Worm (Caenorhabditis elegans) whole organism, L1 larva: Measurements from ENCODE around the gene teg-1.

Experiments used
- C04F5.9 ChIP-seq: sonication (generic microtip); optimal IDR thresholded peaks from 2 replicates; lab custom pipeline; 2016; ENCODE audit warnings: missing genetic modification characterization, missing compliant biosample characterization
- F16B12.6 ChIP-seq: fragments of 150-350 bp; optimal IDR thresholded peaks from 2 replicates; lab custom pipeline; 2014; ENCODE audit warnings: missing biosample characterization, missing genetic modification characterization
- alr-1 ChIP-seq: fragments of 200-800 bp; sonication (Bioruptor generic); optimal IDR thresholded peaks from 2 replicates; lab custom pipeline; 2018; ENCODE audit warnings: borderline replicate concordance, mild to moderate bottlenecking, missing genetic modification characterization, missing compliant biosample characterization
- aly-2 ChIP-seq: fragments of 150-350 bp; optimal IDR thresholded peaks from 2 replicates; lab custom pipeline; 2014; ENCODE audit warnings: missing biosample characterization, missing genetic modification characterization
- ama-1 ChIP-seq: fragments of 150-350 bp; optimal IDR thresholded peaks from 2 replicates; lab custom pipeline; 2014
- blmp-1 ChIP-seq: fragments of 150-350 bp; optimal IDR thresholded peaks from 2 replicates; lab custom pipeline; 2014; ENCODE audit warnings: missing biosample characterization, missing genetic modification characterization
- ceh-63 ChIP-seq: fragments of 200-800 bp; sonication (Bioruptor generic); optimal IDR thresholded peaks from 2 replicates; lab custom pipeline; 2018; ENCODE audit warnings: mild to moderate bottlenecking, missing genetic modification characterization, missing compliant biosample characterization
- ceh-8 ChIP-seq: fragments of 200-800 bp; sonication (Bioruptor generic); optimal IDR thresholded peaks from 2 replicates; lab custom pipeline; 2018; ENCODE audit warnings: mild to moderate bottlenecking, missing genetic modification characterization, moderate library complexity, missing compliant biosample characterization
- ceh-82 ChIP-seq, 3 experiments: fragments of 150-350 bp in 1 of 3; sonication (generic microtip) in 2 of 3; optimal IDR thresholded peaks; 2 replicates each; lab custom pipeline; 2014 to 2017; ENCODE audit warnings: missing biosample characterization in 3 of 3, missing genetic modification characterization in 3 of 3
- ceh-88 ChIP-seq: fragments of 200-800 bp; sonication (Bioruptor generic); IDR thresholded peaks from 2 replicates; pipeline ENCODE4 v1.3.6; 2022; ENCODE audit warnings: missing genetic modification characterization, missing compliant biosample characterization
- ces-1 ChIP-seq: fragments of 150-350 bp; optimal IDR thresholded peaks from 2 replicates; lab custom pipeline; 2014; ENCODE audit warnings: missing biosample characterization, missing genetic modification reagents, missing genetic modification characterization
- dpl-1 ChIP-seq, 3 experiments: fragments of 150-350 bp in 2 of 3; sonication (generic microtip) in 1 of 3; optimal IDR thresholded peaks; 2 replicates each; lab custom pipeline; 2014 to 2017; ENCODE audit warnings: missing biosample characterization in 3 of 3, missing genetic modification characterization in 3 of 3, missing genetic modification reagents in 3 of 3
- efl-1 ChIP-seq, 4 experiments: fragments of 150-350 bp; optimal IDR thresholded peaks in 3 of 4; peaks in 1 of 4; 1 replicate in 1 of 4; 2 replicates in 3 of 4; lab custom pipeline; 2014; ENCODE audit warnings: missing biosample characterization in 2 of 4, missing genetic modification characterization in 2 of 4, missing genetic modification reagents in 2 of 4
- efl-3 ChIP-seq: fragments of 200-800 bp; sonication (Bioruptor generic); optimal IDR thresholded peaks from 2 replicates; lab custom pipeline; 2018; ENCODE audit warnings: mild to moderate bottlenecking, missing genetic modification characterization, missing compliant biosample characterization
- egl-13 ChIP-seq: sonication (generic microtip); optimal IDR thresholded peaks from 2 replicates; lab custom pipeline; 2016; ENCODE audit warnings: missing genotype, missing genetic modification reagents, missing genetic modification characterization, missing compliant biosample characterization
- elt-3 ChIP-seq, 6 experiments: fragments of 150-350 bp in 1 of 6; sonication (generic microtip); optimal IDR thresholded peaks; 2 replicates each; lab custom pipeline; 2017 to 2018; ENCODE audit warnings: missing biosample characterization in 6 of 6, missing genetic modification characterization in 6 of 6, inconsistent platforms in 1 of 6
- ets-5 ChIP-seq: fragments of 200-800 bp; sonication (Bioruptor generic); IDR thresholded peaks from 2 replicates; pipeline ENCODE4 v1.3.6; 2022; ENCODE audit warnings: missing genetic modification characterization, missing compliant biosample characterization
- fkh-10 ChIP-seq: sonication (generic microtip); optimal IDR thresholded peaks from 2 replicates; lab custom pipeline; 2017; ENCODE audit warnings: missing biosample characterization, missing genetic modification reagents, missing genetic modification characterization
- fkh-8 ChIP-seq: sonication (generic microtip); optimal IDR thresholded peaks from 2 replicates; lab custom pipeline; 2016; ENCODE audit warnings: mild to moderate bottlenecking, missing genetic modification characterization, missing compliant biosample characterization
- fos-1 ChIP-seq: fragments of 150-350 bp; optimal IDR thresholded peaks from 2 replicates; lab custom pipeline; 2014; ENCODE audit warnings: missing biosample characterization, missing genetic modification characterization
- hlh-4 ChIP-seq: sonication (generic microtip); optimal IDR thresholded peaks from 2 replicates; lab custom pipeline; 2016; ENCODE audit warnings: mild to moderate bottlenecking, missing genetic modification characterization, missing compliant biosample characterization
- irx-1 ChIP-seq: sonication (generic microtip); optimal IDR thresholded peaks from 2 replicates; lab custom pipeline; 2016; ENCODE audit warnings: missing genetic modification characterization, missing compliant biosample characterization
- isw-1 ChIP-seq: fragments of 200-800 bp; sonication (Bioruptor generic); IDR thresholded peaks from 2 replicates; pipeline ENCODE4 v1.3.6; 2022; ENCODE audit warnings: missing genetic modification characterization, missing compliant biosample characterization
- jun-1 ChIP-seq: fragments of 150-350 bp; optimal IDR thresholded peaks from 2 replicates; lab custom pipeline; 2014; ENCODE audit warnings: missing biosample characterization, missing genetic modification reagents, missing genetic modification characterization
- lin-13 ChIP-seq: fragments of 150-350 bp; optimal IDR thresholded peaks from 2 replicates; lab custom pipeline; 2014; ENCODE audit warnings: missing biosample characterization, missing genetic modification reagents, missing genetic modification characterization
- lin-14 ChIP-seq: fragments of 200-800 bp; sonication (Bioruptor generic); optimal IDR thresholded peaks from 2 replicates; lab custom pipeline; 2018; ENCODE audit warnings: mild to moderate bottlenecking, missing genetic modification characterization, moderate library complexity, missing compliant biosample characterization
- lin-35 ChIP-seq, 2 experiments: fragments of 150-350 bp; optimal IDR thresholded peaks; 2 replicates each; lab custom pipeline; 2014; ENCODE audit warnings: missing biosample characterization in 2 of 2, missing genetic modification characterization in 2 of 2, missing genetic modification reagents in 2 of 2
- lin-39 ChIP-seq: fragments of 150-350 bp; optimal IDR thresholded peaks from 2 replicates; lab custom pipeline; 2014; ENCODE audit warnings: missing biosample characterization, missing genetic modification reagents, missing genetic modification characterization
- lir-3 ChIP-seq: sonication (generic microtip); optimal IDR thresholded peaks from 2 replicates; lab custom pipeline; 2016; ENCODE audit warnings: mild to moderate bottlenecking, missing genetic modification characterization, moderate library complexity, missing compliant biosample characterization; ENCODE audit not compliant: poor library complexity
- lsy-2 ChIP-seq, 2 experiments: fragments of 150-350 bp; optimal IDR thresholded peaks; 2 replicates each; lab custom pipeline; 2014; ENCODE audit warnings: missing biosample characterization in 2 of 2, missing genetic modification characterization in 2 of 2
- mab-9 ChIP-seq: fragments of 200-800 bp; sonication (Bioruptor generic); IDR thresholded peaks from 2 replicates; pipeline ENCODE4 v1.3.6; 2022; ENCODE audit warnings: missing genetic modification reagents, missing genetic modification characterization, missing compliant biosample characterization
- mep-1 ChIP-seq: fragments of 150-350 bp; optimal IDR thresholded peaks from 2 replicates; lab custom pipeline; 2014; ENCODE audit warnings: missing biosample characterization, missing genetic modification characterization
- nhr-19 ChIP-seq: fragments of 200-800 bp; sonication (Bioruptor generic); conservative IDR thresholded peaks from 2 replicates; pipeline ENCODE4 v1.3.6; 2022; ENCODE audit warnings: missing genetic modification characterization, missing compliant biosample characterization
- nhr-237 ChIP-seq: fragments of 150-350 bp; optimal IDR thresholded peaks from 2 replicates; lab custom pipeline; 2014; ENCODE audit warnings: missing biosample characterization, missing genetic modification characterization
- nhr-28 ChIP-seq: fragments of 150-350 bp; optimal IDR thresholded peaks from 2 replicates; lab custom pipeline; 2014; ENCODE audit warnings: missing biosample characterization, missing genetic modification characterization
- nhr-47 ChIP-seq: sonication (generic microtip); optimal IDR thresholded peaks from 2 replicates; lab custom pipeline; 2016; ENCODE audit warnings: mild to moderate bottlenecking, missing genetic modification characterization, moderate library complexity, missing compliant biosample characterization
- nhr-71 ChIP-seq: sonication (generic microtip); optimal IDR thresholded peaks from 2 replicates; lab custom pipeline; 2016; ENCODE audit warnings: mild to moderate bottlenecking, missing genetic modification characterization, moderate library complexity, missing compliant biosample characterization
- nhr-77 ChIP-seq: fragments of 150-350 bp; optimal IDR thresholded peaks from 2 replicates; lab custom pipeline; 2014; ENCODE audit warnings: missing biosample characterization, missing genetic modification characterization
- nhr-84 ChIP-seq: sonication (generic microtip); optimal IDR thresholded peaks from 2 replicates; lab custom pipeline; 2017; ENCODE audit warnings: missing biosample characterization, missing genetic modification characterization
- nhr-85 ChIP-seq: sonication (generic microtip); peaks from one replicate; lab custom pipeline; 2016; ENCODE audit warnings: missing genetic modification characterization, inconsistent platforms, missing compliant biosample characterization
- nhr-90 ChIP-seq: sonication (generic microtip); optimal IDR thresholded peaks from 2 replicates; lab custom pipeline; 2016; ENCODE audit warnings: mild to moderate bottlenecking, missing genetic modification characterization, missing compliant biosample characterization; ENCODE audit not compliant: poor library complexity
- pax-3 ChIP-seq: fragments of 200-800 bp; sonication (Bioruptor generic); optimal IDR thresholded peaks from 2 replicates; lab custom pipeline; 2018; ENCODE audit warnings: mild to moderate bottlenecking, missing genetic modification characterization, moderate library complexity, missing compliant biosample characterization
- pqm-1 ChIP-seq: sonication (generic microtip); optimal IDR thresholded peaks from 3 replicates; lab custom pipeline; 2017; ENCODE audit warnings: missing biosample characterization, missing genetic modification characterization
- rnt-1 ChIP-seq: sonication (generic microtip); optimal IDR thresholded peaks from 2 replicates; lab custom pipeline; 2016; ENCODE audit warnings: mild to moderate bottlenecking, missing genetic modification characterization, moderate library complexity, missing compliant biosample characterization
- skn-1 ChIP-seq: fragments of 150-350 bp; optimal IDR thresholded peaks from 2 replicates; lab custom pipeline; 2014; ENCODE audit warnings: missing biosample characterization, missing genetic modification characterization
- snu-23 ChIP-seq: sonication (generic microtip); optimal IDR thresholded peaks from 2 replicates; lab custom pipeline; 2016; ENCODE audit warnings: missing genetic modification characterization, missing compliant biosample characterization
- sptf-1 ChIP-seq: fragments of 150-350 bp; optimal IDR thresholded peaks from 2 replicates; lab custom pipeline; 2014; ENCODE audit warnings: missing biosample characterization, missing genetic modification characterization
- tbx-2 ChIP-seq: sonication (generic microtip); optimal IDR thresholded peaks from 2 replicates; lab custom pipeline; 2016; ENCODE audit warnings: missing genetic modification characterization, missing compliant biosample characterization
- unc-30 ChIP-seq: sonication (generic microtip); optimal IDR thresholded peaks from 2 replicates; lab custom pipeline; 2017; ENCODE audit warnings: missing biosample characterization, missing genetic modification characterization
- xbp-1 ChIP-seq: sonication (generic microtip); optimal IDR thresholded peaks from 2 replicates; lab custom pipeline; 2016; ENCODE audit warnings: missing genetic modification characterization, missing compliant biosample characterization
- zag-1 ChIP-seq: fragments of 150-350 bp; optimal IDR thresholded peaks from 2 replicates; lab custom pipeline; 2014; ENCODE audit warnings: missing biosample characterization, missing genetic modification characterization
- zip-4 ChIP-seq: fragments of 200-800 bp; sonication (Bioruptor generic); optimal IDR thresholded peaks from 2 replicates; lab custom pipeline; 2018; ENCODE audit warnings: mild to moderate bottlenecking, missing genetic modification characterization, moderate library complexity, missing compliant biosample characterization
- ztf-11 ChIP-seq, 2 experiments: sonication (generic microtip); optimal IDR thresholded peaks; 2 replicates each; lab custom pipeline; 2016 to 2017; ENCODE audit warnings: missing genetic modification characterization in 2 of 2, missing biosample characterization in 1 of 2, missing compliant biosample characterization in 1 of 2
- ztf-4 ChIP-seq: fragments of 150-350 bp; optimal IDR thresholded peaks from 2 replicates; lab custom pipeline; 2014; ENCODE audit warnings: missing biosample characterization, missing genetic modification characterization

Gene teg-1

ce11 chrIII:11334346-11334745 is 16.3 kb upstream of the teg-1 start:
- TF ChIP-seq xbp-1 (tag; lab: Kevin White, UChicago) (no peak), alr-1 (tag; lab: Kevin White, UChicago) (no peak), isw-1 (GFP tag; lab: Robert Waterston, UW) (no peak), fkh-10 (GFP tag; lab: Kevin White, UChicago) (peak; percentile 67), snu-23 (GFP tag; lab: Kevin White, UChicago) (peak; percentile 27), nhr-85 (tag; lab: Kevin White, UChicago) (no peak), egl-13 (tag; lab: Kevin White, UChicago) (peak; percentile 16), ceh-63 (GFP tag; lab: Kevin White, UChicago) (no peak), pqm-1 (tag; lab: Kevin White, UChicago) (no peak), lsy-2 (tag; optimal IDR thresholded peaks at IDR 0.05; lab: Kevin White, UChicago) (peak in 1 of 2 experiments; percentile 50), ztf-11 (tag; optimal IDR thresholded peaks at IDR 0.05; lab: Kevin White, UChicago) (no peak), efl-3 (no peak), lin-39 (tag; lab: Kevin White, UChicago) (no peak), elt-3 (tag; optimal IDR thresholded peaks at IDR 0.05; lab: Kevin White, UChicago) (no peak), ceh-82 (tag; optimal IDR thresholded peaks at IDR 0.05; lab: Kevin White, UChicago) (peak in 2 of 3 experiments; percentile 31 to 80), nhr-71 (tag; lab: Kevin White, UChicago) (peak; percentile 50), hlh-4 (tag; lab: Kevin White, UChicago) (no peak), lin-13 (GFP tag; lab: Kevin White, UChicago) (no peak), pax-3 (tag; lab: Kevin White, UChicago) (no peak), zag-1 (tag; lab: Kevin White, UChicago) (no peak), nhr-47 (peak; percentile 49), blmp-1 (tag; lab: Kevin White, UChicago) (no peak), F16B12.6 (tag; lab: Kevin White, UChicago) (no peak), lin-35 (GFP tag; optimal IDR thresholded peaks at IDR 0.05; lab: Kevin White, UChicago) (peak in 1 of 2 experiments; percentile 35), fkh-8 (tag; lab: Kevin White, UChicago) (peak; percentile 67), aly-2 (tag; lab: Kevin White, UChicago) (no peak), unc-30 (no peak), fos-1 (tag; lab: Kevin White, UChicago) (no peak), nhr-77 (tag; lab: Kevin White, UChicago) (no peak), irx-1 (no peak), rnt-1 (tag; lab: Kevin White, UChicago) (no peak), ama-1 (lab: Kevin White, UChicago) (no peak), sptf-1 (tag; lab: Kevin White, UChicago) (no peak), nhr-237 (tag; lab: Kevin White, UChicago) (no peak), tbx-2 (tag; lab: Kevin White, UChicago) (peak; percentile 12), ceh-8 (no peak), ets-5 (GFP tag; lab: Robert Waterston, UW) (no peak), zip-4 (no peak), nhr-19 (GFP tag; lab: Robert Waterston, UW) (no peak), efl-1 (optimal IDR thresholded peaks at IDR 0.05; lab: Kevin White, UChicago) (peak; percentile 25 to 38), efl-1 (GFP tag; optimal IDR thresholded peaks at IDR 0.05 in 1 of 2; lab: Kevin White, UChicago) (no peak), ceh-88 (no peak), nhr-90 (no peak), nhr-84 (tag; lab: Kevin White, UChicago) (no peak), ces-1 (GFP tag; lab: Kevin White, UChicago) (no peak), jun-1 (no peak), skn-1 (tag; lab: Kevin White, UChicago) (peak; percentile 20), ztf-4 (tag; lab: Kevin White, UChicago) (no peak), C04F5.9 (tag; lab: Kevin White, UChicago) (no peak), nhr-28 (tag; lab: Kevin White, UChicago) (no peak), mab-9 (GFP tag; lab: Robert Waterston, UW) (no peak), mep-1 (tag; lab: Kevin White, UChicago) (no peak), lir-3 (no peak), lin-14 (GFP tag; lab: Kevin White, UChicago) (peak; percentile 79), dpl-1 (GFP tag; optimal IDR thresholded peaks at IDR 0.05; lab: Kevin White, UChicago) (no peak)
